Fruit fly (Drosophila melanogaster) whole organism, embryonic: ENCODE data around the gene CG14615.
"Not testable (repeated sequence)": the region's sequence is repeated elsewhere in the genome, so short reads cannot be mapped to it uniquely, and the experiment has no call there.

Experiments used
- CG10565 ChIP-seq: fragments of 200-800 bp; sonication (Bioruptor generic); optimal IDR thresholded peaks from 3 replicates; lab custom pipeline; 2016; ENCODE audit warnings: missing biosample characterization, mild to moderate bottlenecking, missing genetic modification characterization
- Dfd ChIP-seq, 2 experiments: fragments of >200 bp; optimal IDR thresholded peaks; 2 replicates each; lab custom pipeline; 2017; ENCODE audit warnings: missing biosample characterization in 2 of 2, missing genetic modification characterization in 2 of 2
- Eip74EF ChIP-seq, 2 experiments: fragments of 200-800 bp in 1 of 2; fragments of >200 bp in 1 of 2; sonication (Bioruptor generic) in 1 of 2; optimal IDR thresholded peaks; 2 replicates each; lab custom pipeline; 2017 to 2019; ENCODE audit warnings: missing biosample characterization in 2 of 2, missing genetic modification characterization in 2 of 2, mild to moderate bottlenecking in 1 of 2, moderate library complexity in 1 of 2
- Hr39 ChIP-seq: fragments of >200 bp; optimal IDR thresholded peaks from 2 replicates; lab custom pipeline; 2017
- Hr78 ChIP-seq, 2 experiments: fragments of 200-800 bp in 1 of 2; fragments of >200 bp in 1 of 2; sonication (Bioruptor generic) in 1 of 2; optimal IDR thresholded peaks; 2 replicates each; lab custom pipeline; 2017 to 2019; ENCODE audit warnings: missing biosample characterization in 2 of 2, missing genetic modification characterization in 2 of 2, mild to moderate bottlenecking in 1 of 2, moderate library complexity in 1 of 2
- Stat92E ChIP-seq, 3 experiments: fragments of >200 bp in 2 of 3; fragments of 200-800 bp in 1 of 3; sonication (Bioruptor generic) in 1 of 3; optimal IDR thresholded peaks; 2 replicates each; lab custom pipeline; 2017 to 2019; ENCODE audit warnings: missing biosample characterization in 3 of 3, missing genetic modification characterization in 3 of 3, mild to moderate bottlenecking in 1 of 3, moderate library complexity in 1 of 3
- Trl ChIP-seq, 3 experiments: fragments of >200 bp in 2 of 3; fragments of 200-800 bp in 1 of 3; sonication (Bioruptor generic) in 1 of 3; optimal IDR thresholded peaks; 2 replicates in 1 of 3; 3 replicates in 2 of 3; lab custom pipeline; 2016 to 2017; ENCODE audit warnings: missing biosample characterization in 1 of 3, missing genetic modification characterization in 1 of 3
- ftz-f1 ChIP-seq: fragments of 200-800 bp; sonication (Bioruptor generic); optimal IDR thresholded peaks from 2 replicates; lab custom pipeline; 2016; ENCODE audit warnings: missing biosample characterization, missing genetic modification characterization
- lola ChIP-seq, 3 experiments: fragments of >200 bp in 2 of 3; fragments of 200-800 bp in 1 of 3; sonication (Bioruptor generic) in 1 of 3; optimal IDR thresholded peaks; 2 replicates each; lab custom pipeline; 2017 to 2019; ENCODE audit warnings: missing biosample characterization in 3 of 3, missing genetic modification characterization in 3 of 3, mild to moderate bottlenecking in 1 of 3, moderate library complexity in 1 of 3
- pan ChIP-seq, 4 experiments: fragments of >200 bp in 3 of 4; fragments of 200-800 bp in 1 of 4; sonication (Bioruptor generic) in 1 of 4; optimal IDR thresholded peaks in 3 of 4; IDR thresholded peaks in 1 of 4; 2 replicates each; pipeline versions ENCODE4 v1.3.6 to Lab custom; 2017 to 2022; ENCODE audit warnings: missing biosample characterization in 2 of 4, missing genetic modification characterization in 2 of 4, mixed read lengths in 1 of 4
- prd ChIP-seq, 3 experiments: fragments of >200 bp in 2 of 3; fragments of 200-800 bp in 1 of 3; sonication (Bioruptor generic) in 1 of 3; optimal IDR thresholded peaks in 2 of 3; IDR thresholded peaks in 1 of 3; 2 replicates in 2 of 3; 3 replicates in 1 of 3; pipeline versions ENCODE4 v1.3.6 to Lab custom; 2017 to 2022; ENCODE audit warnings: missing biosample characterization in 1 of 3, missing genetic modification characterization in 1 of 3
- tup ChIP-seq: fragments of 200-800 bp; sonication (Bioruptor generic); optimal IDR thresholded peaks from 2 replicates; lab custom pipeline; 2016; ENCODE audit warnings: missing biosample characterization, mild to moderate bottlenecking, missing genetic modification characterization, moderate library complexity
- vfl ChIP-seq: fragments of 200-800 bp; sonication (Bioruptor generic); optimal IDR thresholded peaks from 2 replicates; lab custom pipeline; 2016; ENCODE audit warnings: missing biosample characterization, missing genetic modification characterization
- yki ChIP-seq: fragments of >200 bp; optimal IDR thresholded peaks from 3 replicates; lab custom pipeline; 2018

CG14615 gene

dm6 chrX:22432929-22433605 lies 16.2 kb downstream of the CG14615 start:
- TF ChIP-seq Eip74EF (GFP tag; optimal IDR thresholded peaks at IDR 0.05; lab: Kevin White, UChicago) (peak in 1 of 2 experiments; percentile 78), lola (GFP tag; optimal IDR thresholded peaks at IDR 0.05; lab: Kevin White, UChicago) (peak in 2 of 3 experiments; percentile 84 to 100), tup (GFP tag; lab: Kevin White, UChicago) (peak; percentile 45), Dfd (GFP tag; optimal IDR thresholded peaks at IDR 0.05; lab: Kevin White, UChicago) (peak in 1 of 2 experiments; percentile 96), ftz-f1 (peak; percentile 54), pan (GFP tag; optimal IDR thresholded peaks at IDR 0.05 in 1 of 2, IDR thresholded peaks at IDR 0.05 in 1 of 2) (peak in 1 of 2 experiments; percentile 82), Trl (optimal IDR thresholded peaks at IDR 0.05; lab: Kevin White, UChicago) (peak; percentile 59 to 92), CG10565 (GFP tag; lab: Kevin White, UChicago) (peak; percentile 96), Hr78 (GFP tag; optimal IDR thresholded peaks at IDR 0.05; lab: Kevin White, UChicago) (peak in 1 of 2 experiments; percentile 86), Hr39 (peak; percentile 99), vfl (GFP tag; lab: Kevin White, UChicago) (peak; percentile 50), Stat92E (GFP tag; optimal IDR thresholded peaks at IDR 0.05; lab: Kevin White, UChicago) (peak in 1 of 3 experiments; percentile 93), yki (lab: Kevin White, UChicago) (peak; percentile 100), prd (optimal IDR thresholded peaks at IDR 0.05; lab: Kevin White, UChicago) (peak in 1 of 2 experiments; percentile 55)
- TF ChIP-seq pan (optimal IDR thresholded peaks at IDR 0.05; lab: Kevin White, UChicago); Trl (GFP tag; optimal IDR thresholded peaks at IDR 0.05; lab: Kevin White, UChicago); prd (GFP tag; IDR thresholded peaks at IDR 0.05; lab: Robert Waterston, UW): not testable (repeated sequence)
- TF ChIP-seq, all 482 proteins: peak for 14; not testable (repeated sequence) for 468
